Fruit fly (Drosophila melanogaster) whole organism, embryonic: Measurements from ENCODE around the gene Cpr78Ca.
A peak's percentile ranks its signal among the peaks of the same experiment; 100 is the strongest.

Source experiments
- Aef1 ChIP-seq: fragments of 200-800 bp; sonication (Bioruptor generic); IDR thresholded peaks from 3 replicates; pipeline ENCODE4 v1.3.6; 2022; ENCODE audit warnings: missing biosample characterization, missing genetic modification characterization
- Atf-2 ChIP-seq: fragments of 200-800 bp; sonication (Bioruptor generic); optimal IDR thresholded peaks from 2 replicates; lab custom pipeline; 2016; ENCODE audit warnings: missing biosample characterization, missing genetic modification characterization
- BEAF-32 ChIP-seq: fragments of 200-800 bp; sonication (Bioruptor generic); optimal IDR thresholded peaks from 3 replicates; lab custom pipeline; 2017; ENCODE audit warnings: missing biosample characterization, missing genetic modification characterization, mild to moderate bottlenecking, moderate library complexity, missing genetic modification reagents
- CG10147 ChIP-seq: fragments of 200-800 bp; sonication (Bioruptor generic); optimal IDR thresholded peaks from 2 replicates; lab custom pipeline; 2019; ENCODE audit warnings: missing biosample characterization, mild to moderate bottlenecking, missing genetic modification characterization, moderate library complexity
- CG10267 ChIP-seq: fragments of 200-800 bp; sonication (Bioruptor generic); optimal IDR thresholded peaks from 2 replicates; lab custom pipeline; 2018; ENCODE audit warnings: missing biosample characterization, mild to moderate bottlenecking, missing genetic modification characterization, moderate library complexity
- CG10462 ChIP-seq: fragments of 200-800 bp; sonication (Bioruptor generic); optimal IDR thresholded peaks from 2 replicates; lab custom pipeline; 2016; ENCODE audit warnings: missing biosample characterization, missing genetic modification characterization
- CG12155 ChIP-seq: fragments of 200-800 bp; sonication (Bioruptor generic); optimal IDR thresholded peaks from 3 replicates; lab custom pipeline; 2016; ENCODE audit warnings: missing biosample characterization, missing genetic modification characterization
- CG13123 ChIP-seq: fragments of 200-800 bp; sonication (Bioruptor generic); optimal IDR thresholded peaks from 2 replicates; lab custom pipeline; 2016; ENCODE audit warnings: missing biosample characterization, missing genetic modification characterization
- CG13296 ChIP-seq: fragments of 200-800 bp; sonication (Bioruptor generic); optimal IDR thresholded peaks from 3 replicates; lab custom pipeline; 2018; ENCODE audit warnings: missing biosample characterization, mild to moderate bottlenecking, missing genetic modification characterization
- CG14860 ChIP-seq: fragments of 200-800 bp; sonication (Bioruptor generic); IDR thresholded peaks from 3 replicates; pipeline ENCODE4 v1.3.6; 2022; ENCODE audit warnings: missing biosample characterization, missing genetic modification characterization; ENCODE audit not compliant: partially characterized antibody
- CG15479 ChIP-seq: fragments of 200-800 bp; sonication (Bioruptor generic); optimal IDR thresholded peaks from 3 replicates; lab custom pipeline; 2019; ENCODE audit warnings: missing biosample characterization, mild to moderate bottlenecking, missing genetic modification characterization, moderate library complexity
- CG15514 ChIP-seq: fragments of 200-800 bp; sonication (Bioruptor generic); optimal IDR thresholded peaks from 3 replicates; lab custom pipeline; 2017; ENCODE audit warnings: missing biosample characterization, missing genetic modification characterization, mild to moderate bottlenecking, moderate library complexity, missing genetic modification reagents
- CG16863 ChIP-seq: fragments of 200-800 bp; sonication (Bioruptor generic); optimal IDR thresholded peaks from 3 replicates; lab custom pipeline; 2016; ENCODE audit warnings: missing biosample characterization, missing genetic modification characterization
- CG17186 ChIP-seq: fragments of 200-800 bp; sonication (Bioruptor generic); optimal IDR thresholded peaks from 3 replicates; lab custom pipeline; 2017; ENCODE audit warnings: missing biosample characterization, missing genetic modification reagents, missing genetic modification characterization
- CG17912 ChIP-seq: fragments of 200-800 bp; sonication (Bioruptor generic); optimal IDR thresholded peaks from 2 replicates; lab custom pipeline; 2018; ENCODE audit warnings: missing biosample characterization, mild to moderate bottlenecking, missing genetic modification characterization
- CG18476 ChIP-seq: fragments of 200-800 bp; sonication (Bioruptor generic); optimal IDR thresholded peaks from 2 replicates; lab custom pipeline; 2016; ENCODE audit warnings: missing biosample characterization, mild to moderate bottlenecking, missing genetic modification characterization
- CG2120 ChIP-seq: fragments of 200-800 bp; sonication (Bioruptor generic); optimal IDR thresholded peaks from 3 replicates; lab custom pipeline; 2016; ENCODE audit warnings: missing biosample characterization, missing genetic modification characterization
- CG30403 ChIP-seq: fragments of 200-800 bp; sonication (Bioruptor generic); optimal IDR thresholded peaks from 3 replicates; lab custom pipeline; 2016; ENCODE audit warnings: missing biosample characterization, missing genetic modification characterization
- CG4282 ChIP-seq: fragments of 200-800 bp; sonication (Bioruptor generic); optimal IDR thresholded peaks from 2 replicates; lab custom pipeline; 2016; ENCODE audit warnings: missing biosample characterization, missing genetic modification characterization
- CG4707 ChIP-seq: fragments of 200-800 bp; sonication (Bioruptor generic); optimal IDR thresholded peaks from 2 replicates; lab custom pipeline; 2018; ENCODE audit warnings: missing biosample characterization, mild to moderate bottlenecking, missing genetic modification characterization, moderate library complexity
- CG6654 ChIP-seq: fragments of 200-800 bp; sonication (Bioruptor generic); optimal IDR thresholded peaks from 2 replicates; lab custom pipeline; 2017; ENCODE audit warnings: missing biosample characterization, mild to moderate bottlenecking, missing genetic modification characterization
- CG7963 ChIP-seq: fragments of 200-800 bp; sonication (Bioruptor generic); IDR thresholded peaks from 3 replicates; pipeline ENCODE4 v1.3.6; 2022; ENCODE audit warnings: missing biosample characterization, missing genetic modification characterization; ENCODE audit not compliant: partially characterized antibody
- CG9817 ChIP-seq: fragments of 200-800 bp; sonication (Bioruptor generic); optimal IDR thresholded peaks from 2 replicates; lab custom pipeline; 2018; ENCODE audit warnings: missing biosample characterization, mild to moderate bottlenecking, missing genetic modification characterization, moderate library complexity
- CG9876 ChIP-seq: fragments of 200-800 bp; sonication (Bioruptor generic); optimal IDR thresholded peaks from 2 replicates; lab custom pipeline; 2016; ENCODE audit warnings: missing biosample characterization, missing genetic modification characterization
- Deaf1 ChIP-seq: fragments of 200-800 bp; optimal IDR thresholded peaks from 3 replicates; lab custom pipeline; 2019; ENCODE audit warnings: missing biosample characterization, mild to moderate bottlenecking, missing genetic modification characterization, moderate library complexity
- E2f2 ChIP-seq: fragments of 200-800 bp; sonication (Bioruptor generic); IDR thresholded peaks from 2 replicates; pipeline ENCODE4 v1.3.6; 2022; ENCODE audit warnings: missing biosample characterization, missing genetic modification characterization
- Fer1 ChIP-seq: fragments of 200-800 bp; sonication (Bioruptor generic); optimal IDR thresholded peaks from 2 replicates; lab custom pipeline; 2017; ENCODE audit warnings: missing biosample characterization, mild to moderate bottlenecking, missing genetic modification characterization
- Fer2 ChIP-seq: fragments of 200-800 bp; sonication (Bioruptor generic); optimal IDR thresholded peaks from 2 replicates; lab custom pipeline; 2018; ENCODE audit warnings: missing biosample characterization, mild to moderate bottlenecking, missing genetic modification characterization, moderate library complexity
- Hmx ChIP-seq: fragments of 200-800 bp; sonication (Bioruptor generic); optimal IDR thresholded peaks from 2 replicates; lab custom pipeline; 2016; ENCODE audit warnings: missing biosample characterization, missing genetic modification characterization
- Hr3 ChIP-seq: fragments of 200-800 bp; sonication (Bioruptor generic); optimal IDR thresholded peaks from 3 replicates; lab custom pipeline; 2016; ENCODE audit warnings: missing biosample characterization, missing genetic modification characterization
- NfI ChIP-seq: fragments of 200-800 bp; sonication (Bioruptor generic); optimal IDR thresholded peaks from 3 replicates; lab custom pipeline; 2018; ENCODE audit warnings: missing biosample characterization, mild to moderate bottlenecking, missing genetic modification characterization, moderate library complexity
- Oaz ChIP-seq: fragments of 200-800 bp; sonication (Bioruptor generic); IDR thresholded peaks from 2 replicates; pipeline ENCODE4 v1.3.6; 2022; ENCODE audit warnings: missing biosample characterization, missing genetic modification characterization
- Oli ChIP-seq: fragments of 200-800 bp; sonication (Bioruptor generic); optimal IDR thresholded peaks from 2 replicates; lab custom pipeline; 2018; ENCODE audit warnings: missing biosample characterization, mild to moderate bottlenecking, missing genetic modification characterization, moderate library complexity
- Sox100B ChIP-seq: fragments of 200-800 bp; sonication (Bioruptor generic); optimal IDR thresholded peaks from 3 replicates; lab custom pipeline; 2018; ENCODE audit warnings: missing biosample characterization, mild to moderate bottlenecking, missing genetic modification characterization
- ash1 ChIP-seq: fragments of 200-800 bp; sonication (Bioruptor generic); optimal IDR thresholded peaks from 2 replicates; lab custom pipeline; 2018; ENCODE audit warnings: missing biosample characterization, mild to moderate bottlenecking, missing genetic modification characterization
- cad ChIP-seq: fragments of >200 bp; optimal IDR thresholded peaks from 2 replicates; lab custom pipeline; 2017; ENCODE audit warnings: missing biosample characterization, missing genetic modification characterization
- da ChIP-seq: fragments of 200-800 bp; sonication (Bioruptor generic); optimal IDR thresholded peaks from 2 replicates; lab custom pipeline; 2016; ENCODE audit warnings: missing biosample characterization, missing genetic modification characterization
- dati ChIP-seq: fragments of 200-800 bp; sonication (Bioruptor generic); IDR thresholded peaks from 2 replicates; pipeline ENCODE4 v1.3.6; 2022; ENCODE audit warnings: missing biosample characterization, missing genetic modification characterization
- dm ChIP-seq: fragments of 200-800 bp; sonication (Bioruptor generic); optimal IDR thresholded peaks from 3 replicates; lab custom pipeline; 2016; ENCODE audit warnings: missing biosample characterization, missing genetic modification characterization
- dmrt99B ChIP-seq: fragments of 200-800 bp; sonication (Bioruptor generic); optimal IDR thresholded peaks from 2 replicates; lab custom pipeline; 2018; ENCODE audit warnings: missing biosample characterization, mild to moderate bottlenecking, missing genetic modification characterization, moderate library complexity
- fd3F ChIP-seq: fragments of 200-800 bp; sonication (Bioruptor generic); optimal IDR thresholded peaks from 2 replicates; lab custom pipeline; 2018; ENCODE audit warnings: missing biosample characterization, mild to moderate bottlenecking, missing genetic modification characterization, moderate library complexity
- hb ChIP-seq: fragments of 200-800 bp; sonication (Bioruptor generic); IDR thresholded peaks from 3 replicates; pipeline ENCODE4 v1.3.6; 2022; ENCODE audit warnings: missing biosample characterization, missing genetic modification characterization; ENCODE audit not compliant: partially characterized antibody
- maf-S ChIP-seq: fragments of 200-800 bp; sonication (Bioruptor generic); optimal IDR thresholded peaks from 2 replicates; lab custom pipeline; 2016; ENCODE audit warnings: missing biosample characterization, missing genetic modification characterization
- pnt ChIP-seq: fragments of 200-800 bp; sonication (Bioruptor generic); optimal IDR thresholded peaks from 3 replicates; lab custom pipeline; 2016; ENCODE audit warnings: missing biosample characterization, missing genetic modification characterization
- slbo ChIP-seq: fragments of 200-800 bp; sonication (Bioruptor generic); IDR thresholded peaks from 2 replicates; pipeline ENCODE4 v1.3.6; 2022; ENCODE audit warnings: missing biosample characterization, missing genetic modification characterization
- ssp ChIP-seq: fragments of 200-800 bp; sonication (Bioruptor generic); IDR thresholded peaks from 2 replicates; pipeline ENCODE4 v1.3.6; 2022; ENCODE audit warnings: missing biosample characterization, missing genetic modification characterization
- unpg ChIP-seq: fragments of 200-800 bp; sonication (Bioruptor generic); optimal IDR thresholded peaks from 3 replicates; lab custom pipeline; 2018; ENCODE audit warnings: missing biosample characterization, mild to moderate bottlenecking, missing genetic modification characterization, moderate library complexity
- vfl ChIP-seq: fragments of 200-800 bp; sonication (Bioruptor generic); optimal IDR thresholded peaks from 2 replicates; lab custom pipeline; 2016; ENCODE audit warnings: missing biosample characterization, missing genetic modification characterization
- zen2 ChIP-seq: fragments of 200-800 bp; sonication (Bioruptor generic); IDR thresholded peaks from 3 replicates; pipeline ENCODE4 v1.3.6; 2022; ENCODE audit warnings: missing biosample characterization, missing genetic modification characterization; ENCODE audit not compliant: partially characterized antibody

The Cpr78Ca gene

DNA sequence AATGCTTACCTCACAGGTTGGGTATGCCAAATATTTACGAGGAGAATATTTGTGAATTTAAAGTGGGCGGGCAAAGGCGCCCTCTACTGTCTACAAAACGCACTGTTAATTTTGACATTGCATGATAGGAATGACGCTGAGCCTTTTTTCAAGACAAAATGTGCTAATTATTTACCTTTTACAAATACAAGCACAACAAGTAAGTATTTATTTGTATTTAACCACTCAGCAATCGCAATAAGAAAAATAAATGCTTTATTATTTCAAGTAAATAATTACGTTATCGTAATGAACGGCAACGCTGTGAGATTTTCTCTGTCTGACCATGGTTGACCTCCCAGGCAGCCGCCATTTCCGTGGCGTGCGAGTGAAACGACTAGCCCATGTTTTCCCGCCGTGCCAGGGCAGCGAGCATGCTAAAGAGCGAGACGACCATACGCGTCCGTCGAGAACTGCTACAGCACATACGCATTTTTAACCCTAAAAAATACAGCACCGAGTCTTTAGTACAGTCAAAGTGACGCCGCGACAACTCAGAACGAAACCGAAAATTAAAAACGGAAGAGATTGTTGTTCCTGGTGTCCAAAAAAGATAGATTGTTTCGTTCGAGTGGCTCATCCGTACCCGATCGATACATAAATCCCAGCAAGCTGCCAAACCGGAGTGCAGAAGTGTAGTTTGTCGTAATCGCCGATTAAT is 6.8 kb downstream of the Cpr78Ca start, which contains the start of the genes CG12974 and pzg (continued):
- peak; percentile 50 for TF ChIP-seq CG13296 (GFP tag; lab: Kevin White, UChicago)
- peak; percentile 59 for TF ChIP-seq Sox100B
- TF ChIP-seq CG7963 (GFP tag; lab: Robert Waterston, UW), result peak; percentile 85
- peak; percentile 86 for TF ChIP-seq Aef1 (GFP tag; lab: Robert Waterston, UW)
- TF ChIP-seq CG10462, result no peak
- peak; percentile 85 for TF ChIP-seq CG2120 (GFP tag; lab: Kevin White, UChicago)
- TF ChIP-seq CG4707 (GFP tag; lab: Kevin White, UChicago), result peak; percentile 10
- peak; percentile 88 for TF ChIP-seq slbo (GFP tag; lab: Robert Waterston, UW)
- TF ChIP-seq Oaz (GFP tag; lab: Robert Waterston, UW), result peak; percentile 90
- TF ChIP-seq dm, result peak; percentile 84
- peak; percentile 86 for TF ChIP-seq ssp
- peak; percentile 51 for TF ChIP-seq Atf-2 (GFP tag; lab: Kevin White, UChicago)
- peak; percentile 59 for TF ChIP-seq CG18476
- TF ChIP-seq E2f2 (GFP tag; lab: Robert Waterston, UW), result peak; percentile 94
- TF ChIP-seq dmrt99B (tag; lab: Kevin White, UChicago), result no peak
- peak; percentile 80 for TF ChIP-seq NfI (GFP tag; lab: Kevin White, UChicago)
- TF ChIP-seq ash1 (GFP tag; lab: Kevin White, UChicago), result no peak
- peak; percentile 69 for TF ChIP-seq BEAF-32
- TF ChIP-seq dati (GFP tag; lab: Robert Waterston, UW), result peak; percentile 40; the same call in 1 of the 2 replicates
- TF ChIP-seq zen2 (GFP tag; lab: Robert Waterston, UW), result no peak
- TF ChIP-seq CG4282 (GFP tag; lab: Kevin White, UChicago), result peak; percentile 68
- peak; percentile 73 for TF ChIP-seq CG14860
- peak; percentile 87 for TF ChIP-seq CG9817 (tag; lab: Kevin White, UChicago)
- no peak for TF ChIP-seq Hmx
- TF ChIP-seq CG16863 (GFP tag; lab: Kevin White, UChicago), result peak; percentile 62
- TF ChIP-seq CG12155 (GFP tag; lab: Kevin White, UChicago), result peak; percentile 68
- peak; percentile 88 for TF ChIP-seq Hr3 (GFP tag; lab: Kevin White, UChicago)
- TF ChIP-seq cad (GFP tag; lab: Kevin White, UChicago), result no peak
- TF ChIP-seq Fer1 (GFP tag; lab: Kevin White, UChicago), result peak; percentile 67
- TF ChIP-seq pnt (GFP tag; lab: Kevin White, UChicago), result peak; percentile 65
- peak; percentile 87 for TF ChIP-seq hb
- TF ChIP-seq Oli (tag; lab: Kevin White, UChicago), result peak; percentile 42
- TF ChIP-seq CG9876, result peak; percentile 94
- TF ChIP-seq CG15514 (GFP tag; lab: Kevin White, UChicago), result peak; percentile 65
- peak; percentile 54 for TF ChIP-seq fd3F (GFP tag; lab: Kevin White, UChicago)
- TF ChIP-seq maf-S, result peak; percentile 69
- TF ChIP-seq vfl, result peak; percentile 49
- peak; percentile 15 for TF ChIP-seq CG13123 (GFP tag; lab: Kevin White, UChicago)
- peak; percentile 61 for TF ChIP-seq CG17186 (GFP tag; lab: Kevin White, UChicago)
- TF ChIP-seq CG10267 (tag; lab: Kevin White, UChicago), result peak; percentile 76
- TF ChIP-seq CG6654 (GFP tag; lab: Kevin White, UChicago), result peak; percentile 35
- peak; percentile 55 for TF ChIP-seq da (GFP tag; lab: Kevin White, UChicago)
- peak; percentile 74 for TF ChIP-seq unpg
- TF ChIP-seq CG30403 (GFP tag; lab: Kevin White, UChicago), result peak; percentile 93
- TF ChIP-seq CG10147, result peak; percentile 81
- peak; percentile 29 for TF ChIP-seq CG15479 (GFP tag; lab: Kevin White, UChicago)
- peak; percentile 75 for TF ChIP-seq CG17912 (GFP tag; lab: Kevin White, UChicago)
- no peak for TF ChIP-seq Deaf1 (tag; lab: Kevin White, UChicago)
- TF ChIP-seq Fer2 (tag; lab: Kevin White, UChicago), result peak; percentile 61
